Fruit fly (Drosophila melanogaster) whole organism, embryonic: Measurements from ENCODE around the gene dah.
A peak's percentile ranks its signal among the peaks of the same experiment; 100 is the strongest.

Experiments
- CG11093 ChIP-seq: fragments of 200-800 bp; sonication (Bioruptor generic); IDR thresholded peaks from 3 replicates; pipeline ENCODE4 v1.3.6; 2022; ENCODE audit warnings: missing biosample characterization, missing genetic modification characterization
- CG14050 ChIP-seq: fragments of 200-800 bp; sonication (Bioruptor generic); IDR thresholded peaks from 3 replicates; pipeline ENCODE4 v1.3.6; 2022; ENCODE audit warnings: missing biosample characterization, missing genetic modification characterization
- CG14710 ChIP-seq: fragments of 200-800 bp; sonication (Bioruptor generic); optimal IDR thresholded peaks from 3 replicates; lab custom pipeline; 2019; ENCODE audit warnings: missing biosample characterization, mild to moderate bottlenecking, missing genetic modification characterization, moderate library complexity
- CG14965 ChIP-seq: fragments of 200-800 bp; sonication (Bioruptor generic); optimal IDR thresholded peaks from 2 replicates; lab custom pipeline; 2016; ENCODE audit warnings: missing biosample characterization, missing genetic modification characterization, borderline replicate concordance
- CG1603 ChIP-seq: fragments of 200-800 bp; sonication (Bioruptor generic); optimal IDR thresholded peaks from 2 replicates; lab custom pipeline; 2019; ENCODE audit warnings: missing biosample characterization, mild to moderate bottlenecking, missing genetic modification characterization, moderate library complexity
- CG16813 ChIP-seq: fragments of 200-800 bp; sonication (Bioruptor generic); IDR thresholded peaks from 3 replicates; pipeline ENCODE4 v1.3.6; 2022; ENCODE audit warnings: missing biosample characterization, missing genetic modification characterization; ENCODE audit not compliant: partially characterized antibody
- CG17186 ChIP-seq: fragments of 200-800 bp; sonication (Bioruptor generic); optimal IDR thresholded peaks from 3 replicates; lab custom pipeline; 2017; ENCODE audit warnings: missing biosample characterization, missing genetic modification reagents, missing genetic modification characterization
- CG17829 ChIP-seq: fragments of 200-800 bp; optimal IDR thresholded peaks from 2 replicates; lab custom pipeline; 2019; ENCODE audit warnings: missing biosample characterization, mild to moderate bottlenecking, missing genetic modification characterization, moderate library complexity
- CG2678 ChIP-seq: fragments of 200-800 bp; sonication (Bioruptor generic); optimal IDR thresholded peaks from 3 replicates; lab custom pipeline; 2019; ENCODE audit warnings: missing biosample characterization, mild to moderate bottlenecking, missing genetic modification characterization, moderate library complexity
- CG5953 ChIP-seq: fragments of 200-800 bp; sonication (Bioruptor generic); IDR thresholded peaks from 2 replicates; pipeline ENCODE4 v1.3.6; 2022; ENCODE audit warnings: missing biosample characterization, missing genetic modification characterization
- CG6689 ChIP-seq: fragments of 200-800 bp; sonication (Bioruptor generic); IDR thresholded peaks from 2 replicates; pipeline ENCODE4 v1.3.6; 2022; ENCODE audit warnings: missing biosample characterization, missing genetic modification characterization
- CG8290 ChIP-seq, 3 experiments: fragments of 200-800 bp; sonication (Bioruptor generic); optimal IDR thresholded peaks; 2 replicates each; lab custom pipeline; 2016 to 2019; ENCODE audit warnings: missing biosample characterization in 3 of 3, missing genetic modification characterization in 3 of 3, mild to moderate bottlenecking in 2 of 3, moderate library complexity in 1 of 3
- CG8478 ChIP-seq: fragments of >200 bp; optimal IDR thresholded peaks from 2 replicates; lab custom pipeline; 2018
- CG8924 ChIP-seq: fragments of 200-800 bp; optimal IDR thresholded peaks from 3 replicates; lab custom pipeline; 2019; ENCODE audit warnings: missing biosample characterization, mild to moderate bottlenecking, missing genetic modification characterization, moderate library complexity
- Dll ChIP-seq: fragments of 200-800 bp; sonication (Bioruptor generic); IDR thresholded peaks from 4 replicates; pipeline ENCODE4 v1.3.6; 2022; ENCODE audit warnings: missing biosample characterization, missing genetic modification characterization; ENCODE audit not compliant: partially characterized antibody
- Dref ChIP-seq: fragments of 200-800 bp; sonication (Bioruptor generic); IDR thresholded peaks from 2 replicates; pipeline ENCODE4 v1.3.6; 2022; ENCODE audit warnings: missing biosample characterization, missing genetic modification characterization
- HLH4C ChIP-seq: fragments of 200-800 bp; sonication (Bioruptor generic); IDR thresholded peaks from 3 replicates; pipeline ENCODE4 v1.3.6; 2022; ENCODE audit warnings: missing biosample characterization, missing genetic modification characterization; ENCODE audit not compliant: partially characterized antibody
- Hr3 ChIP-seq: fragments of 200-800 bp; sonication (Bioruptor generic); optimal IDR thresholded peaks from 3 replicates; lab custom pipeline; 2016; ENCODE audit warnings: missing biosample characterization, missing genetic modification characterization
- Hsf ChIP-seq: fragments of 200-800 bp; sonication (Bioruptor generic); optimal IDR thresholded peaks from 3 replicates; lab custom pipeline; 2016; ENCODE audit warnings: missing biosample characterization, missing genetic modification characterization
- Lhr ChIP-seq: fragments of 200-800 bp; sonication (Bioruptor generic); optimal IDR thresholded peaks from 3 replicates; lab custom pipeline; 2017; ENCODE audit warnings: mild to moderate bottlenecking, missing biosample characterization, missing genetic modification reagents, missing genetic modification characterization
- Lpt ChIP-seq: fragments of >200 bp; optimal IDR thresholded peaks from 2 replicates; lab custom pipeline; 2018; ENCODE audit warnings: missing biosample characterization, missing genetic modification characterization
- MBD-R2 ChIP-seq: fragments of 200-800 bp; sonication (Bioruptor generic); IDR thresholded peaks from 2 replicates; pipeline ENCODE4 v1.3.6; 2022; ENCODE audit warnings: missing biosample characterization, missing genetic modification characterization
- Pdp1 ChIP-seq, 2 experiments: fragments of 200-800 bp; sonication (Bioruptor generic); optimal IDR thresholded peaks; 3 replicates each; lab custom pipeline; 2016; ENCODE audit warnings: missing biosample characterization in 2 of 2, missing genetic modification characterization in 2 of 2, mild to moderate bottlenecking in 1 of 2, moderate library complexity in 1 of 2
- Poxn ChIP-seq: fragments of 200-800 bp; sonication (Bioruptor generic); IDR thresholded peaks from 2 replicates; pipeline ENCODE4 v1.3.6; 2022; ENCODE audit warnings: missing biosample characterization, missing genetic modification characterization
- Spps ChIP-seq: fragments of 200-800 bp; sonication (Bioruptor generic); optimal IDR thresholded peaks from 2 replicates; lab custom pipeline; 2018; ENCODE audit warnings: missing biosample characterization, mild to moderate bottlenecking, missing genetic modification characterization
- Xrp1 ChIP-seq: fragments of 200-800 bp; sonication (Bioruptor generic); IDR thresholded peaks from 2 replicates; pipeline ENCODE4 v1.3.6; 2022; ENCODE audit warnings: missing biosample characterization, missing genetic modification characterization
- abd-A ChIP-seq: fragments of 200-800 bp; sonication (Bioruptor generic); optimal IDR thresholded peaks from 3 replicates; lab custom pipeline; 2019; ENCODE audit warnings: missing biosample characterization, mild to moderate bottlenecking, missing genetic modification characterization, moderate library complexity
- al ChIP-seq: fragments of 200-800 bp; sonication (Bioruptor generic); IDR thresholded peaks from 2 replicates; pipeline ENCODE4 v1.3.6; 2022; ENCODE audit warnings: missing biosample characterization, missing genetic modification characterization
- ara ChIP-seq: fragments of 200-800 bp; sonication (Bioruptor generic); IDR thresholded peaks from 2 replicates; pipeline ENCODE4 v1.3.6; 2022; ENCODE audit warnings: missing biosample characterization, missing genetic modification characterization
- bbx ChIP-seq: fragments of 200-800 bp; sonication (Bioruptor generic); IDR thresholded peaks from 2 replicates; pipeline ENCODE4 v1.3.6; 2022; ENCODE audit warnings: missing biosample characterization, missing genetic modification characterization; ENCODE audit not compliant: partially characterized antibody
- br ChIP-seq: fragments of >200 bp; optimal IDR thresholded peaks from 2 replicates; lab custom pipeline; 2017
- croc ChIP-seq: fragments of 200-800 bp; sonication (Bioruptor generic); conservative IDR thresholded peaks from 3 replicates; pipeline ENCODE4 v1.3.6; 2022; ENCODE audit warnings: missing biosample characterization, missing genetic modification characterization
- crol ChIP-seq: fragments of 200-800 bp; sonication (Bioruptor generic); IDR thresholded peaks from 2 replicates; pipeline ENCODE4 v1.3.6; 2022; ENCODE audit warnings: missing biosample characterization, missing genetic modification characterization
- dmrt11E ChIP-seq: fragments of 200-800 bp; sonication (Bioruptor generic); optimal IDR thresholded peaks from 3 replicates; lab custom pipeline; 2018; ENCODE audit warnings: missing biosample characterization, mild to moderate bottlenecking, missing genetic modification characterization, moderate library complexity
- eyg ChIP-seq: fragments of 200-800 bp; sonication (Bioruptor generic); optimal IDR thresholded peaks from 3 replicates; lab custom pipeline; 2016; ENCODE audit warnings: missing biosample characterization, missing genetic modification characterization
- fru ChIP-seq: fragments of >200 bp; optimal IDR thresholded peaks from 2 replicates; lab custom pipeline; 2017
- gsb-n ChIP-seq: fragments of 200-800 bp; sonication (Bioruptor generic); optimal IDR thresholded peaks from 3 replicates; lab custom pipeline; 2018; ENCODE audit warnings: missing biosample characterization, mild to moderate bottlenecking, missing genetic modification characterization
- hbn ChIP-seq: fragments of 200-800 bp; sonication (Bioruptor generic); IDR thresholded peaks from 2 replicates; pipeline ENCODE4 v1.3.6; 2022; ENCODE audit warnings: missing biosample characterization, missing genetic modification characterization; ENCODE audit not compliant: partially characterized antibody
- ind ChIP-seq: fragments of 200-800 bp; sonication (Bioruptor generic); optimal IDR thresholded peaks from 3 replicates; lab custom pipeline; 2016; ENCODE audit warnings: missing biosample characterization, missing genetic modification characterization
- knrl ChIP-seq: fragments of 200-800 bp; sonication (Bioruptor generic); IDR thresholded peaks from 3 replicates; pipeline ENCODE4 v1.3.6; 2022; ENCODE audit warnings: missing biosample characterization, missing genetic modification characterization; ENCODE audit not compliant: partially characterized antibody
- otp ChIP-seq: fragments of 200-800 bp; sonication (Bioruptor generic); IDR thresholded peaks from 3 replicates; pipeline ENCODE4, ENCODE4 v1.3.6; 2022; ENCODE audit warnings: missing biosample characterization, missing genetic modification characterization
- ro ChIP-seq: fragments of 200-800 bp; sonication (Bioruptor generic); IDR thresholded peaks from 2 replicates; pipeline ENCODE4 v1.3.6; 2022; ENCODE audit warnings: missing biosample characterization, missing genetic modification characterization
- schlank ChIP-seq: fragments of 200-800 bp; sonication (Bioruptor generic); optimal IDR thresholded peaks from 2 replicates; lab custom pipeline; 2018; ENCODE audit warnings: missing biosample characterization, mild to moderate bottlenecking, missing genetic modification characterization
- sisA ChIP-seq: fragments of 200-800 bp; sonication (Bioruptor generic); IDR thresholded peaks from 2 replicates; pipeline ENCODE4 v1.3.6; 2022; ENCODE audit warnings: missing biosample characterization, missing genetic modification characterization
- tap ChIP-seq: fragments of 200-800 bp; optimal IDR thresholded peaks from 3 replicates; lab custom pipeline; 2019; ENCODE audit warnings: missing biosample characterization, mild to moderate bottlenecking, missing genetic modification characterization, moderate library complexity
- unc-4 ChIP-seq: fragments of 200-800 bp; sonication (Bioruptor generic); IDR thresholded peaks from 2 replicates; pipeline ENCODE4 v1.3.6; 2022; ENCODE audit warnings: missing biosample characterization, missing genetic modification characterization; ENCODE audit not compliant: partially characterized antibody
- unpg ChIP-seq: fragments of 200-800 bp; sonication (Bioruptor generic); optimal IDR thresholded peaks from 3 replicates; lab custom pipeline; 2018; ENCODE audit warnings: missing biosample characterization, mild to moderate bottlenecking, missing genetic modification characterization, moderate library complexity
- vnd ChIP-seq: fragments of 200-800 bp; sonication (Bioruptor generic); IDR thresholded peaks from 3 replicates; pipeline ENCODE4 v1.3.6; 2022; ENCODE audit warnings: missing biosample characterization, missing genetic modification characterization; ENCODE audit not compliant: partially characterized antibody
- wek ChIP-seq: fragments of 200-800 bp; sonication (Bioruptor generic); optimal IDR thresholded peaks from 3 replicates; lab custom pipeline; 2018; ENCODE audit warnings: missing biosample characterization, mild to moderate bottlenecking, missing genetic modification characterization, moderate library complexity

The dah gene

DNA sequence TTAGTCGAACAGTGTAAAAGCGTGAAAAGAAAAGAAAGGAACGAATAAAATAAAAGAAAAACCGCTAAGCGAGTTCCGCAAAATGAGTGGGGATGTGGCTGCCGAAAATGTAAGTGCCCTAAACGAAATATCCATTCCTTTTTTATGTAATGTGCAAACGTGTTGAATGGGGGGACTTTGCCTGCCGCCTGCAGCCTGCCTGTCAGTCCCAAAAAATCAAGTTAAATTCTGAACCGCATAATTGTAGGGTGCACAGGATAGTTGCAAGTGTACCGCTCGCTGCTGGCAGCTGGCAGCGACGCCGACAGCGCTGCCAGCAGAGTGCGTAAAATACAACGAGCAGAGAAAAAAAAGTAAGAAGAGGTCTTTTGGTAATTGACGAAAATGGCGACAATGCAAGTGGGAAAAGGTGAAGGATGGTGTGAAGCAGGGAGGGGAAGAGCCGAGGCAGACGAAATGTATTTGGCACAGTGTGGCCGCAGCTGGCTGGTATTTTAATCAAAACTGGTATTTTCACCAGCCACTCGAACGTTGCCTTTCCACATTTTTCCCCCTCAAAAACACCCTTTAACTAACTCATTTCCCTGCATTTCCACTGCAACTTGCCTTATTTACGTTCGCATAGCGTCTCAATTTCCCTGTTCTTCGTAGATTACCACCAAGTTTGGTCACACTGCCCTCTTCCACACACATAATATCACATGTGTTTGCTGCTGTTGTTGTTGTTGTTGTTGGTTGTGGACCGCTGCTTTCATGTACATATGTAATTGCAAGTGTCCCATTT is 8.3 kb upstream of the dah start (continued):
- 0 out of 4 replicates have a peak, but pooled peaks have one; percentile 24 for TF ChIP-seq Dll (GFP tag; lab: Robert Waterston, UW)
- peak; percentile 67 for TF ChIP-seq CG1603 (tag; lab: Kevin White, UChicago)
- TF ChIP-seq otp (GFP tag; lab: Robert Waterston, UW), result no peak
- no peak for TF ChIP-seq fru
- peak; percentile 56 for TF ChIP-seq Dref
- TF ChIP-seq CG6689 (GFP tag; lab: Robert Waterston, UW), result no peak
- peak in 1 of 2 experiments; percentile 26 for TF ChIP-seq Pdp1 (GFP tag; optimal IDR thresholded peaks at IDR 0.05; lab: Kevin White, UChicago)
- TF ChIP-seq tap, result no peak
- no peak for TF ChIP-seq unpg (GFP tag; lab: Kevin White, UChicago)
- peak; percentile 37; the same call in 1 of the 2 replicates for TF ChIP-seq MBD-R2 (GFP tag; lab: Robert Waterston, UW)
- TF ChIP-seq al (GFP tag; lab: Robert Waterston, UW), result no peak
- TF ChIP-seq abd-A (tag; lab: Kevin White, UChicago), result peak; percentile 6
- TF ChIP-seq CG14050, result no peak
- TF ChIP-seq eyg, result no peak
- no peak for TF ChIP-seq Spps (tag; lab: Kevin White, UChicago)
- no peak for TF ChIP-seq br (lab: Kevin White, UChicago)
- TF ChIP-seq Lhr, result peak; percentile 19
- no peak for TF ChIP-seq Hsf
- TF ChIP-seq ro (GFP tag; lab: Robert Waterston, UW), result no peak
- no peak for TF ChIP-seq schlank
- TF ChIP-seq CG17186 (GFP tag; lab: Kevin White, UChicago), result peak; percentile 51
- TF ChIP-seq CG14965 (GFP tag; lab: Kevin White, UChicago), result no peak
- TF ChIP-seq CG11093, result no peak
- no peak for TF ChIP-seq Hr3 (GFP tag; lab: Kevin White, UChicago)
- TF ChIP-seq ind, result no peak
- no peak for TF ChIP-seq CG5953 (GFP tag; lab: Robert Waterston, UW)
- TF ChIP-seq gsb-n (tag; lab: Kevin White, UChicago), result no peak
- TF ChIP-seq CG8478, result no peak
- no peak for TF ChIP-seq wek
- no peak for TF ChIP-seq vnd
- 0 out of 3 replicates have a peak, but pooled peaks have one; percentile 29 for TF ChIP-seq CG16813 (GFP tag; lab: Robert Waterston, UW)
- TF ChIP-seq dmrt11E, result no peak
- no peak for TF ChIP-seq sisA
- TF ChIP-seq crol (GFP tag; lab: Robert Waterston, UW), result peak; percentile 97
- no peak for TF ChIP-seq Poxn
- TF ChIP-seq CG14710 (tag; lab: Kevin White, UChicago), result peak; percentile 12
- no peak for TF ChIP-seq croc (GFP tag; lab: Robert Waterston, UW)
- TF ChIP-seq CG8924 (tag; lab: Kevin White, UChicago), result peak; percentile 7
- TF ChIP-seq CG2678 (tag; lab: Kevin White, UChicago), result peak; percentile 11
- 0 out of 2 replicates have a peak, but pooled peaks have one; percentile 12 for TF ChIP-seq unc-4 (GFP tag; lab: Robert Waterston, UW)
- TF ChIP-seq Lpt (GFP tag; lab: Kevin White, UChicago), result no peak
- no peak for TF ChIP-seq Xrp1 (GFP tag; lab: Robert Waterston, UW)
- peak; percentile 22; the same call in 2 of the 3 replicates for TF ChIP-seq knrl (GFP tag; lab: Robert Waterston, UW)
- no peak for TF ChIP-seq CG8290 (GFP tag; optimal IDR thresholded peaks at IDR 0.05; lab: Kevin White, UChicago)
- TF ChIP-seq CG8290 (tag; optimal IDR thresholded peaks at IDR 0.05; lab: Kevin White, UChicago), result peak in 1 of 2 experiments; percentile 0
- TF ChIP-seq hbn (GFP tag; lab: Robert Waterston, UW), result 0 out of 2 replicates have a peak, but pooled peaks have one; percentile 18
- TF ChIP-seq ara (GFP tag; lab: Robert Waterston, UW), result no peak
- TF ChIP-seq bbx, result peak; percentile 26; the same call in 1 of the 2 replicates
- peak; percentile 33 for TF ChIP-seq CG17829
- 0 out of 3 replicates have a peak, but pooled peaks have one; percentile 26 for TF ChIP-seq HLH4C (GFP tag; lab: Robert Waterston, UW)
